Fruit fly (Drosophila melanogaster) Kc167 (cell line): Measurements from ENCODE around the gene CG2247.

ENCODE experiments used
- Sin3A ChIP-seq: fragments of >200 bp; optimal IDR thresholded peaks from 2 replicates; lab custom pipeline; 2018; ENCODE audit warnings: missing external identifiers
- h ChIP-seq: fragments of >200 bp; optimal IDR thresholded peaks from 3 replicates; lab custom pipeline; 2018; ENCODE audit warnings: missing external identifiers
- insv ChIP-seq: fragments of >200 bp; optimal IDR thresholded peaks from 3 replicates; lab custom pipeline; 2018; ENCODE audit warnings: missing external identifiers
- ttk ChIP-seq: sonication (Bioruptor generic); optimal IDR thresholded peaks from 2 replicates; lab custom pipeline; 2017; ENCODE audit warnings: missing external identifiers

dm6 chrX:11651420-11651819 is 40.0 kb upstream of the CG2247 start:
- no peak for TF ChIP-seq insv (lab: Kevin White, UChicago)
- TF ChIP-seq Sin3A (lab: Kevin White, UChicago): no peak
- TF ChIP-seq h: no peak
- TF ChIP-seq ttk (lab: Kevin White, UChicago): no peak
